Fruit fly (Drosophila melanogaster): Measurements from ENCODE around the gene CG5478.
A peak's percentile ranks its signal among the peaks of the same experiment; 100 is the strongest.

DNA sequence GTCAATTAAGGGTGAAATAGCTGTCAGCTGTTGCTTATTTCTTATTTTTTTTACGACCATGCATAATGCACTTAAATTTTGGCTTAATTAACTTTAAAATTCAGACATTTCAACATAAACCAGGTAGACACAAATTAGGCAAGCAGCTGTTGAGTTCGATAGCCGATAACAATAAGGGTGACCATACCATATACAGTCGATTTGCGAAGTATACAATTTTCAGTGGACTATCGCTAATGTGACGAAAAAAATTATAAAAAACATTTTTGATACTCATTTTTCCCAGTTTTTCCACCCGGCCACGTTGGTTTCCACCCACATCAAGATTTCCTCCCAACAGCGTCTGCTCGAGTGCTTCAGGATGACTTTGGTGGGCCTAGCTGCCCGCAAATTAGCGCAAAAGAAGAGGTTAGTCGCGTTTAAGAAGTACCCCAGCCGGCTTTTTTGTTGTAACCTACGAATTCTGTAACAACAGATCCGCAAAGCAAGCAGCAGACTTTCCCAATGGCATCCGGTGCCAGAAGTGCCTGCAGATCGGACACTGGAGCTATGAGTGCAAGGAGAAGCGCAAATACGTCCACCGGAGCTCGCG lies 30.3 kb upstream of the CG5478 start, which contains the start of the genes CG4287 and CG5516:
- no peak for TF ChIP-seq Atf-2 (GFP tag; optimal IDR thresholded peaks at IDR 0.05)
- TF ChIP-seq kni (GFP tag; optimal IDR thresholded peaks at IDR 0.05), result no peak
- TF ChIP-seq CG31388 (GFP tag; optimal IDR thresholded peaks at IDR 0.05), result no peak
- TF ChIP-seq CG5953 (GFP tag; IDR thresholded peaks at IDR 0.05), result no peak
- TF ChIP-seq z (GFP tag; IDR thresholded peaks at IDR 0.05), result no peak
- TF ChIP-seq row (GFP tag; IDR thresholded peaks at IDR 0.05), result peak; percentile 15; the same call in 1 of the 3 replicates
- TF ChIP-seq CG17612 (GFP tag; IDR thresholded peaks at IDR 0.05), result no peak
- TF ChIP-seq dati (GFP tag; IDR thresholded peaks at IDR 0.05), result no peak
- TF ChIP-seq CG8924 (tag; optimal IDR thresholded peaks at IDR 0.05), result no peak
- TF ChIP-seq CG31224 (GFP tag; IDR thresholded peaks at IDR 0.05), result no peak
- TF ChIP-seq tin (GFP tag; optimal IDR thresholded peaks at IDR 0.05), result no peak
- no peak for TF ChIP-seq ewg (GFP tag; optimal IDR thresholded peaks at IDR 0.05)
- no peak for TF ChIP-seq CG10654 (GFP tag; optimal IDR thresholded peaks at IDR 0.05)
- TF ChIP-seq Tbp (GFP tag; optimal IDR thresholded peaks at IDR 0.05), result no peak

Data from whole organism, embryonic.